Fruit fly (Drosophila melanogaster) whole organism, pupa: ENCODE data around the gene Lcp65Ab2.
"Not testable (repeated sequence)": the region's sequence is repeated elsewhere in the genome, so short reads cannot be mapped to it uniquely, and the experiment has no call there.

Experiments used
- CG10348 ChIP-seq: fragments of 200-800 bp; sonication (Bioruptor generic); IDR thresholded peaks from 2 replicates; pipeline ENCODE4 v1.3.6; 2022; ENCODE audit warnings: missing biosample characterization, missing genetic modification characterization
- CG12605 ChIP-seq: fragments of 200-800 bp; sonication (Bioruptor generic); IDR thresholded peaks from 2 replicates; pipeline ENCODE4 v1.3.6; 2022; ENCODE audit warnings: missing biosample characterization, missing genetic modification characterization
- CG13204 ChIP-seq: fragments of 200-800 bp; sonication (Bioruptor generic); optimal IDR thresholded peaks from 2 replicates; lab custom pipeline; 2018; ENCODE audit warnings: missing biosample characterization, mild to moderate bottlenecking, missing genetic modification characterization, moderate library complexity
- CG14655 ChIP-seq: fragments of 200-800 bp; sonication (Bioruptor generic); optimal IDR thresholded peaks from 3 replicates; lab custom pipeline; 2017; ENCODE audit warnings: mild to moderate bottlenecking, missing biosample characterization, missing genetic modification reagents, missing genetic modification characterization
- CG15710 ChIP-seq: fragments of 200-800 bp; sonication (Bioruptor generic); optimal IDR thresholded peaks from 2 replicates; lab custom pipeline; 2018; ENCODE audit warnings: missing biosample characterization, mild to moderate bottlenecking, missing genetic modification characterization, moderate library complexity
- CG17806 ChIP-seq: fragments of 200-800 bp; sonication (Bioruptor generic); optimal IDR thresholded peaks from 2 replicates; lab custom pipeline; 2018; ENCODE audit warnings: missing biosample characterization, mild to moderate bottlenecking, missing genetic modification characterization, moderate library complexity
- CG32121 ChIP-seq: fragments of 200-800 bp; sonication (Bioruptor generic); IDR thresholded peaks from 2 replicates; pipeline ENCODE4 v1.3.6; 2022; ENCODE audit warnings: missing biosample characterization, missing genetic modification characterization
- CG34367 ChIP-seq: fragments of 200-800 bp; sonication (Bioruptor generic); optimal IDR thresholded peaks from 2 replicates; lab custom pipeline; 2018; ENCODE audit warnings: missing biosample characterization, mild to moderate bottlenecking, missing genetic modification characterization
- CG4496 ChIP-seq: fragments of 200-800 bp; sonication (Bioruptor generic); IDR thresholded peaks from 3 replicates; pipeline ENCODE4 v1.3.6; 2022; ENCODE audit warnings: missing biosample characterization, missing genetic modification characterization
- CG8159 ChIP-seq: fragments of 200-800 bp; sonication (Bioruptor generic); optimal IDR thresholded peaks from 3 replicates; lab custom pipeline; 2018; ENCODE audit warnings: missing biosample characterization, mild to moderate bottlenecking, missing genetic modification characterization, moderate library complexity
- CG8301 ChIP-seq: fragments of 200-800 bp; sonication (Bioruptor generic); optimal IDR thresholded peaks from 2 replicates; lab custom pipeline; 2018; ENCODE audit warnings: missing biosample characterization, mild to moderate bottlenecking, missing genetic modification characterization
- CG9948 ChIP-seq: fragments of 200-800 bp; sonication (Bioruptor generic); optimal IDR thresholded peaks from 2 replicates; lab custom pipeline; 2018; ENCODE audit warnings: missing biosample characterization, mild to moderate bottlenecking, missing genetic modification characterization, moderate library complexity
- D1 ChIP-seq: fragments of 200-800 bp; sonication (Bioruptor generic); optimal IDR thresholded peaks from 2 replicates; lab custom pipeline; 2018; ENCODE audit warnings: missing biosample characterization, mild to moderate bottlenecking, missing genetic modification characterization, moderate library complexity
- EcR ChIP-seq: fragments of 200-800 bp; sonication (Bioruptor generic); optimal IDR thresholded peaks from 3 replicates; lab custom pipeline; 2019; ENCODE audit warnings: missing biosample characterization, missing genetic modification characterization, mild to moderate bottlenecking, moderate library complexity, missing genetic modification reagents
- Ets98B ChIP-seq: fragments of 200-800 bp; sonication (Bioruptor generic); IDR thresholded peaks from 2 replicates; pipeline ENCODE4 v1.3.6; 2022; ENCODE audit warnings: missing biosample characterization, missing genetic modification characterization
- Pif1A ChIP-seq: fragments of 200-800 bp; sonication (Bioruptor generic); optimal IDR thresholded peaks from 3 replicates; lab custom pipeline; 2016; ENCODE audit warnings: missing biosample characterization, missing genetic modification characterization
- Pif1B ChIP-seq: fragments of 200-800 bp; sonication (Bioruptor generic); optimal IDR thresholded peaks from 3 replicates; lab custom pipeline; 2016; ENCODE audit warnings: missing biosample characterization, missing genetic modification characterization
- Snoo ChIP-seq: fragments of 200-800 bp; sonication (Bioruptor generic); optimal IDR thresholded peaks from 3 replicates; lab custom pipeline; 2017; ENCODE audit warnings: missing biosample characterization, mild to moderate bottlenecking, missing genetic modification characterization, inconsistent platforms
- fd96Ca ChIP-seq: fragments of 200-800 bp; sonication (Bioruptor generic); IDR thresholded peaks from 3 replicates; pipeline ENCODE4 v1.3.6; 2022; ENCODE audit warnings: missing biosample characterization, missing genetic modification characterization
- gl ChIP-seq: fragments of 200-800 bp; sonication (Bioruptor generic); optimal IDR thresholded peaks from 2 replicates; lab custom pipeline; 2018; ENCODE audit warnings: missing biosample characterization, mild to moderate bottlenecking, missing genetic modification characterization
- rn ChIP-seq: fragments of 200-800 bp; sonication (Bioruptor generic); IDR thresholded peaks from 2 replicates; pipeline ENCODE4 v1.3.6; 2022; ENCODE audit warnings: missing biosample characterization, missing genetic modification characterization

Gene Lcp65Ab2

DNA sequence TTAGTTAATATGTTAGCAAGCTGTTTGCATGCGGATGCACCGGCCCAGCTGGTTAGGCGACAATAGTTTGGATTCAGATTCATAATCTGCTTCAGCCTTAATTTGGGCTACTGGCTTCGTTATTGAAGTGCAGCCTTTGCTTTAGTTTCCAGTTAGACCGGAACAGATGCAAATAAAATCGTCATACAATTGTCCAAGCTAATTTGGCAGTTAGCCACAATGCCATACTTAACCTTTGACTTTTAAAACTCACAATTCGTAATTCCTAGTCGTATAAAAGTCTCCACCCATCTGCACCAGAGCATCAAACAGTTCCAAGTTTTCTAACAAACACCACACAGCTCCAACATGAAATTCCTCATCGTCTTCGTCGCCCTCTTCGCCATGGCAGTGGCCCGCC is at the start of gene Lcp65Ab2:
TSS of gene Lcp65Ab2 (plus strand) at position 301 of the 400 bp plus-strand sequence.
- not testable (repeated sequence) for TF ChIP-seq Ets98B; CG9948; CG8159 (tag; lab: Kevin White, UChicago)

- TF ChIP-seq CG12605 (GFP tag; lab: Robert Waterston, UW) (no peak), CG13204 (no peak), CG32121 (GFP tag; lab: Robert Waterston, UW) (no peak), CG34367 (no peak), Pif1B (GFP tag; lab: Kevin White, UChicago) (no peak), EcR (GFP tag; lab: Kevin White, UChicago) (no peak), CG17806 (tag; lab: Kevin White, UChicago) (no peak), CG8301 (no peak), rn (GFP tag; lab: Robert Waterston, UW) (no peak), CG10348 (GFP tag; lab: Robert Waterston, UW) (no peak), CG8159 (tag; lab: Kevin White, UChicago) (no peak)
- TF ChIP-seq, all 21 proteins: peak for 0
Measured at dm6 chr3L:6097270-6097669, 49.2 kb upstream of the Lcp65Ab2 start, which contains the start of gene Ets65A. Gene Ets65A, plus strand, starts transcription at chr3L:6097617.

DNA sequence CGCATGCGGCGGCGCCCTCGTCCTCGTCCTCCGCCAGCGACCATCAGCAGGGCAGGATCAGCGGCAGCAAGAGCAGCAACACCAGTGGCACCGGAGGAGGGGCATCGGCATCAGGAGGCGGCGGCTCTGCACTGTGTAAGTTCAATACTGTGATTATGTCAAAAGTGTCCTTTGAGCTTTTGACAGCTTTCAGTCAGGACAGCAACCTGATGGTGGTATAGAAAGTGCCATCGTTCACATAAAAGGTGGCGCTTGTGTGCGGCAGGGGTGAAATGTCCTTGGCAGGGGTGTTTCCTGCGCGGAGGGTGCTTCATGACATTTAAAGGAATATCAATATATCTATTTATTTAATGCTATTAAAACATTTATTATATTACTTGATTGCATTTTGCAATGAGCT is 42.8 kb upstream of the Lcp65Ab2 start:
- TF ChIP-seq CG8301 (no peak), CG14655 (GFP tag; lab: Kevin White, UChicago) (no peak), Snoo (tag; lab: Kevin White, UChicago) (no peak), CG15710 (tag; lab: Kevin White, UChicago) (no peak), CG34367 (no peak), Pif1A (GFP tag; lab: Kevin White, UChicago) (no peak), rn (GFP tag; lab: Robert Waterston, UW) (no peak), Pif1B (GFP tag; lab: Kevin White, UChicago) (no peak), CG12605 (GFP tag; lab: Robert Waterston, UW) (no peak)

- TF ChIP-seq CG15710 (tag; lab: Kevin White, UChicago) (no peak), CG32121 (GFP tag; lab: Robert Waterston, UW) (no peak), Pif1A (GFP tag; lab: Kevin White, UChicago) (no peak), CG34367 (no peak), CG8159 (tag; lab: Kevin White, UChicago) (no peak), CG8301 (no peak), D1 (tag; lab: Kevin White, UChicago) (no peak), CG4496 (GFP tag; lab: Robert Waterston, UW) (no peak), CG12605 (GFP tag; lab: Robert Waterston, UW) (no peak), Snoo (tag; lab: Kevin White, UChicago) (no peak), Ets98B (no peak), rn (GFP tag; lab: Robert Waterston, UW) (no peak)
Measured at dm6 chr3L:6104551-6104950, 41.9 kb upstream of the Lcp65Ab2 start.

dm6 chr3L:6105435-6105834 is 41.0 kb upstream of the Lcp65Ab2 start:
- no peak for TF ChIP-seq CG13204
- no peak for TF ChIP-seq gl (tag; lab: Kevin White, UChicago)
- no peak for TF ChIP-seq Ets98B
- no peak for TF ChIP-seq CG32121 (GFP tag; lab: Robert Waterston, UW)
- TF ChIP-seq Pif1A (GFP tag; lab: Kevin White, UChicago), result no peak
- TF ChIP-seq CG9948, result no peak
- no peak for TF ChIP-seq CG8301
- TF ChIP-seq rn (GFP tag; lab: Robert Waterston, UW), result no peak
- no peak for TF ChIP-seq CG8159 (tag; lab: Kevin White, UChicago)
- no peak for TF ChIP-seq CG12605 (GFP tag; lab: Robert Waterston, UW)
- TF ChIP-seq CG4496 (GFP tag; lab: Robert Waterston, UW), result no peak
- TF ChIP-seq fd96Ca (GFP tag; lab: Robert Waterston, UW), result no peak
- TF ChIP-seq CG10348 (GFP tag; lab: Robert Waterston, UW), result no peak
- TF ChIP-seq Snoo (tag; lab: Kevin White, UChicago), result no peak
- no peak for TF ChIP-seq Pif1B (GFP tag; lab: Kevin White, UChicago)
- TF ChIP-seq D1 (tag; lab: Kevin White, UChicago), result no peak
- no peak for TF ChIP-seq CG14655 (GFP tag; lab: Kevin White, UChicago)

- TF ChIP-seq CG15710 (tag; lab: Kevin White, UChicago) (no peak), CG12605 (GFP tag; lab: Robert Waterston, UW) (no peak), CG9948 (no peak), CG8159 (tag; lab: Kevin White, UChicago) (no peak), Pif1A (GFP tag; lab: Kevin White, UChicago) (no peak), CG14655 (GFP tag; lab: Kevin White, UChicago) (no peak), gl (tag; lab: Kevin White, UChicago) (no peak), fd96Ca (GFP tag; lab: Robert Waterston, UW) (no peak), CG4496 (GFP tag; lab: Robert Waterston, UW) (no peak), CG10348 (GFP tag; lab: Robert Waterston, UW) (no peak), Pif1B (GFP tag; lab: Kevin White, UChicago) (no peak), CG32121 (GFP tag; lab: Robert Waterston, UW) (no peak)
Measured at dm6 chr3L:6106717-6107116, 39.8 kb upstream of the Lcp65Ab2 start.
